Worm (Caenorhabditis elegans) whole organism, L1 larva: ENCODE data around the gene nspg-14.

ENCODE experiments used
- ama-1 ChIP-seq: fragments of 150-350 bp; optimal IDR thresholded peaks from 2 replicates; lab custom pipeline; 2014
- blmp-1 ChIP-seq: fragments of 150-350 bp; optimal IDR thresholded peaks from 2 replicates; lab custom pipeline; 2014; ENCODE audit warnings: missing biosample characterization, missing genetic modification characterization
- ceh-8 ChIP-seq: fragments of 200-800 bp; sonication (Bioruptor generic); optimal IDR thresholded peaks from 2 replicates; lab custom pipeline; 2018; ENCODE audit warnings: mild to moderate bottlenecking, missing genetic modification characterization, moderate library complexity, missing compliant biosample characterization
- ces-1 ChIP-seq: fragments of 150-350 bp; optimal IDR thresholded peaks from 2 replicates; lab custom pipeline; 2014; ENCODE audit warnings: missing biosample characterization, missing genetic modification reagents, missing genetic modification characterization
- efl-1 ChIP-seq, 4 experiments: fragments of 150-350 bp; optimal IDR thresholded peaks in 3 of 4; peaks in 1 of 4; 1 replicate in 1 of 4; 2 replicates in 3 of 4; lab custom pipeline; 2014; ENCODE audit warnings: missing biosample characterization in 2 of 4, missing genetic modification characterization in 2 of 4, missing genetic modification reagents in 2 of 4
- efl-3 ChIP-seq: fragments of 200-800 bp; sonication (Bioruptor generic); optimal IDR thresholded peaks from 2 replicates; lab custom pipeline; 2018; ENCODE audit warnings: mild to moderate bottlenecking, missing genetic modification characterization, missing compliant biosample characterization
- egl-13 ChIP-seq: sonication (generic microtip); optimal IDR thresholded peaks from 2 replicates; lab custom pipeline; 2016; ENCODE audit warnings: missing genotype, missing genetic modification reagents, missing genetic modification characterization, missing compliant biosample characterization
- egl-27 ChIP-seq, 2 experiments: fragments of 150-350 bp in 1 of 2; sonication (generic microtip); optimal IDR thresholded peaks; 3 replicates each; lab custom pipeline; 2017 to 2018; ENCODE audit warnings: missing biosample characterization in 2 of 2, missing genetic modification characterization in 2 of 2, missing genetic modification reagents in 2 of 2
- elt-2 ChIP-seq: sonication (generic microtip); optimal IDR thresholded peaks from 2 replicates; lab custom pipeline; 2016; ENCODE audit warnings: missing genetic modification characterization, mild to moderate bottlenecking, inconsistent platforms, missing compliant biosample characterization, missing genetic modification reagents
- elt-3 ChIP-seq, 6 experiments: fragments of 150-350 bp in 1 of 6; sonication (generic microtip); optimal IDR thresholded peaks; 2 replicates each; lab custom pipeline; 2017 to 2018; ENCODE audit warnings: missing biosample characterization in 6 of 6, missing genetic modification characterization in 6 of 6, inconsistent platforms in 1 of 6
- fkh-10 ChIP-seq: sonication (generic microtip); optimal IDR thresholded peaks from 2 replicates; lab custom pipeline; 2017; ENCODE audit warnings: missing biosample characterization, missing genetic modification reagents, missing genetic modification characterization
- fkh-8 ChIP-seq: sonication (generic microtip); optimal IDR thresholded peaks from 2 replicates; lab custom pipeline; 2016; ENCODE audit warnings: mild to moderate bottlenecking, missing genetic modification characterization, missing compliant biosample characterization
- grh-1 ChIP-seq: fragments of 200-800 bp; sonication (Bioruptor generic); IDR thresholded peaks from 2 replicates; pipeline ENCODE4 v1.3.6; 2022; ENCODE audit warnings: missing genetic modification reagents, missing genetic modification characterization, missing compliant biosample characterization
- hlh-4 ChIP-seq: sonication (generic microtip); optimal IDR thresholded peaks from 2 replicates; lab custom pipeline; 2016; ENCODE audit warnings: mild to moderate bottlenecking, missing genetic modification characterization, missing compliant biosample characterization
- irx-1 ChIP-seq: sonication (generic microtip); optimal IDR thresholded peaks from 2 replicates; lab custom pipeline; 2016; ENCODE audit warnings: missing genetic modification characterization, missing compliant biosample characterization
- jun-1 ChIP-seq: fragments of 150-350 bp; optimal IDR thresholded peaks from 2 replicates; lab custom pipeline; 2014; ENCODE audit warnings: missing biosample characterization, missing genetic modification reagents, missing genetic modification characterization
- lin-13 ChIP-seq: fragments of 150-350 bp; optimal IDR thresholded peaks from 2 replicates; lab custom pipeline; 2014; ENCODE audit warnings: missing biosample characterization, missing genetic modification reagents, missing genetic modification characterization
- lin-15B ChIP-seq: fragments of 150-350 bp; sonication (generic microtip); optimal IDR thresholded peaks from 3 replicates; lab custom pipeline; 2014; ENCODE audit warnings: missing biosample characterization, missing genetic modification characterization
- mab-9 ChIP-seq: fragments of 200-800 bp; sonication (Bioruptor generic); IDR thresholded peaks from 2 replicates; pipeline ENCODE4 v1.3.6; 2022; ENCODE audit warnings: missing genetic modification reagents, missing genetic modification characterization, missing compliant biosample characterization
- mdl-1 ChIP-seq, 2 experiments: fragments of 150-350 bp; optimal IDR thresholded peaks; 2 replicates each; lab custom pipeline; 2014 to 2017; ENCODE audit warnings: missing biosample characterization in 2 of 2, missing genetic modification characterization in 2 of 2, inconsistent platforms in 1 of 2
- mep-1 ChIP-seq: fragments of 150-350 bp; optimal IDR thresholded peaks from 2 replicates; lab custom pipeline; 2014; ENCODE audit warnings: missing biosample characterization, missing genetic modification characterization
- nhr-237 ChIP-seq: fragments of 150-350 bp; optimal IDR thresholded peaks from 2 replicates; lab custom pipeline; 2014; ENCODE audit warnings: missing biosample characterization, missing genetic modification characterization
- nhr-47 ChIP-seq: sonication (generic microtip); optimal IDR thresholded peaks from 2 replicates; lab custom pipeline; 2016; ENCODE audit warnings: mild to moderate bottlenecking, missing genetic modification characterization, moderate library complexity, missing compliant biosample characterization
- nhr-76 ChIP-seq: sonication (generic microtip); optimal IDR thresholded peaks from 2 replicates; lab custom pipeline; 2017; ENCODE audit warnings: missing biosample characterization, missing genetic modification characterization
- nhr-84 ChIP-seq: sonication (generic microtip); optimal IDR thresholded peaks from 2 replicates; lab custom pipeline; 2017; ENCODE audit warnings: missing biosample characterization, missing genetic modification characterization
- nhr-85 ChIP-seq: sonication (generic microtip); peaks from one replicate; lab custom pipeline; 2016; ENCODE audit warnings: missing genetic modification characterization, inconsistent platforms, missing compliant biosample characterization
- nhr-90 ChIP-seq: sonication (generic microtip); optimal IDR thresholded peaks from 2 replicates; lab custom pipeline; 2016; ENCODE audit warnings: mild to moderate bottlenecking, missing genetic modification characterization, missing compliant biosample characterization; ENCODE audit not compliant: poor library complexity
- pag-3 ChIP-seq: sonication (generic microtip); optimal IDR thresholded peaks from 2 replicates; lab custom pipeline; 2017; ENCODE audit warnings: missing genetic modification characterization, mild to moderate bottlenecking, missing compliant biosample characterization, antibody characterized with exemption, borderline replicate concordance; ENCODE audit not compliant: insufficient read depth
- unc-30 ChIP-seq: sonication (generic microtip); optimal IDR thresholded peaks from 2 replicates; lab custom pipeline; 2017; ENCODE audit warnings: missing biosample characterization, missing genetic modification characterization
- unc-98 ChIP-seq: fragments of 200-800 bp; sonication (Bioruptor generic); IDR thresholded peaks from 2 replicates; pipeline ENCODE4 v1.3.6; 2022; ENCODE audit warnings: missing genetic modification characterization, missing compliant biosample characterization
- zip-4 ChIP-seq: fragments of 200-800 bp; sonication (Bioruptor generic); optimal IDR thresholded peaks from 2 replicates; lab custom pipeline; 2018; ENCODE audit warnings: mild to moderate bottlenecking, missing genetic modification characterization, moderate library complexity, missing compliant biosample characterization
- ztf-4 ChIP-seq: fragments of 150-350 bp; optimal IDR thresholded peaks from 2 replicates; lab custom pipeline; 2014; ENCODE audit warnings: missing biosample characterization, missing genetic modification characterization

Gene nspg-14

ce11 chrX:5213565-5213964 lies 39.3 kb upstream of the nspg-14 start (continued):
- TF ChIP-seq efl-3 (GFP tag; lab: Kevin White, UChicago) (no peak), unc-30 (tag; lab: Kevin White, UChicago) (no peak), nhr-90 (tag; lab: Kevin White, UChicago) (peak; percentile 41), lin-13 (GFP tag; lab: Kevin White, UChicago) (no peak)

ce11 chrX:5214790-5215189 lies 38.1 kb upstream of the nspg-14 start:
- TF ChIP-seq efl-1 (optimal IDR thresholded peaks at IDR 0.05; lab: Kevin White, UChicago) (no peak), efl-1 (GFP tag; optimal IDR thresholded peaks at IDR 0.05 in 1 of 2; lab: Kevin White, UChicago) (peak in 1 of 2 experiments; percentile 17), nhr-47 (tag; lab: Kevin White, UChicago) (no peak), blmp-1 (tag; lab: Kevin White, UChicago) (no peak), nhr-85 (no peak), mab-9 (GFP tag; lab: Robert Waterston, UW) (0 out of 2 replicates have a peak, but pooled peaks have one; percentile 14), elt-3 (tag; optimal IDR thresholded peaks at IDR 0.05; lab: Kevin White, UChicago) (no peak)
- TF ChIP-seq, all 84 proteins: peak for 2

ce11 chrX:5216063-5216462 lies 36.8 kb upstream of the nspg-14 start, which contains the start of gene hrpa-2:
Gene hrpa-2 (plus strand): TSS chrX:5216363.
- TF ChIP-seq hlh-4 (tag; lab: Kevin White, UChicago) (no peak), mdl-1 (tag; optimal IDR thresholded peaks at IDR 0.05; lab: Kevin White, UChicago) (no peak), ceh-8 (GFP tag; lab: Kevin White, UChicago) (no peak), nhr-47 (tag; lab: Kevin White, UChicago) (no peak), unc-98 (no peak), grh-1 (GFP tag; lab: Robert Waterston, UW) (no peak), ces-1 (GFP tag; lab: Kevin White, UChicago) (no peak), ztf-4 (tag; lab: Kevin White, UChicago) (no peak), lin-15B (tag; lab: Kevin White, UChicago) (no peak), nhr-237 (tag; lab: Kevin White, UChicago) (no peak), nhr-76 (tag; lab: Kevin White, UChicago) (no peak), jun-1 (tag; lab: Kevin White, UChicago) (no peak), ama-1 (no peak), irx-1 (tag; lab: Kevin White, UChicago) (no peak), fkh-10 (GFP tag; lab: Kevin White, UChicago) (no peak), egl-13 (tag; lab: Kevin White, UChicago) (no peak), fkh-8 (tag; lab: Kevin White, UChicago) (no peak), egl-27 (tag; optimal IDR thresholded peaks at IDR 0.05; lab: Kevin White, UChicago) (no peak), nhr-84 (tag; lab: Kevin White, UChicago) (no peak)
- TF ChIP-seq, all 84 proteins: peak for 0

- no peak for TF ChIP-seq mab-9 (GFP tag; lab: Robert Waterston, UW)
- no peak for TF ChIP-seq zip-4 (GFP tag; lab: Kevin White, UChicago)
- TF ChIP-seq efl-1 (optimal IDR thresholded peaks at IDR 0.05; lab: Kevin White, UChicago) = no peak
- peak in 1 of 2 experiments; percentile 66 for TF ChIP-seq efl-1 (GFP tag; optimal IDR thresholded peaks at IDR 0.05 in 1 of 2; lab: Kevin White, UChicago)
- TF ChIP-seq, all 84 proteins: peak for 1
Measured at ce11 chrX:5218323-5218722, 34.5 kb upstream of the nspg-14 start.

- no peak for TF ChIP-seq nhr-237 (tag; lab: Kevin White, UChicago)
- no peak for TF ChIP-seq elt-2 (tag; lab: Kevin White, UChicago)
- TF ChIP-seq, all 84 proteins: peak for 0
Measured at ce11 chrX:5226265-5226664, 26.6 kb upstream of the nspg-14 start, which contains the start of gene H28G03.3. Gene H28G03.3 (minus strand): TSS chrX:5226365.

- no peak for TF ChIP-seq fkh-10 (GFP tag; lab: Kevin White, UChicago)
- no peak for TF ChIP-seq mep-1 (tag; lab: Kevin White, UChicago)
- TF ChIP-seq efl-1 (optimal IDR thresholded peaks at IDR 0.05; lab: Kevin White, UChicago) = no peak
- peak in 1 of 2 experiments; percentile 61 for TF ChIP-seq efl-1 (GFP tag; optimal IDR thresholded peaks at IDR 0.05 in 1 of 2; lab: Kevin White, UChicago)
- no peak for TF ChIP-seq pag-3
Measured at ce11 chrX:5238246-5238645, 14.6 kb upstream of the nspg-14 start.
